Worm (Caenorhabditis elegans): ENCODE measurements around the gene T05A12.4.
A peak's percentile ranks its signal among the peaks of the same experiment; 100 is the strongest.

Gene T05A12.4

ce11 chrIV:6905428-6905827 is 17.7 kb downstream of the T05A12.4 start (continued):
- TF ChIP-seq C17E4.6 (GFP tag; IDR thresholded peaks at IDR 0.05) (0 out of 2 replicates have a peak, but pooled peaks have one; percentile 33), hlh-12 (tag; optimal IDR thresholded peaks at IDR 0.05) (no peak), nfya-2 (GFP tag; IDR thresholded peaks at IDR 0.05) (0 out of 2 replicates have a peak, but pooled peaks have one; percentile 5), T26A5.8 (tag; optimal IDR thresholded peaks at IDR 0.05) (no peak), F39B2.1 (GFP tag; IDR thresholded peaks at IDR 0.05) (peak; percentile 77; the same call in 1 of the 2 replicates), cebp-1 (GFP tag; IDR thresholded peaks at IDR 0.05) (no peak), cebp-1 (tag; optimal IDR thresholded peaks at IDR 0.05) (peak; percentile 20), F22D6.2 (tag; optimal IDR thresholded peaks at IDR 0.05) (no peak), F33H1.4 (GFP tag; IDR thresholded peaks at IDR 0.05) (peak; percentile 41), lin-26 (GFP tag; IDR thresholded peaks at IDR 0.05) (0 out of 2 replicates have a peak, but pooled peaks have one; percentile 47), Y79H2A.3 (GFP tag; conservative IDR thresholded peaks at IDR 0.05) (peak; percentile 77), F57C9.4 (tag; optimal IDR thresholded peaks at IDR 0.05) (no peak), madf-8 (GFP tag; conservative IDR thresholded peaks at IDR 0.05) (peak; percentile 47), egl-44 (GFP tag; IDR thresholded peaks at IDR 0.05) (0 out of 2 replicates have a peak, but pooled peaks have one; percentile 31), Y56A3A.18 (GFP tag; IDR thresholded peaks at IDR 0.05) (0 out of 2 replicates have a peak, but pooled peaks have one; percentile 38), ekl-4 (GFP tag; IDR thresholded peaks at IDR 0.05) (peak; percentile 41; the same call in 1 of the 2 replicates), atf-7 (tag; optimal IDR thresholded peaks at IDR 0.05) (no peak), nhr-90 (tag; optimal IDR thresholded peaks at IDR 0.05) (no peak), snpc-4 (GFP tag; optimal IDR thresholded peaks at IDR 0.05) (no peak), snpc-4 (tag; optimal IDR thresholded peaks at IDR 0.05) (peak in 1 of 4 experiments; percentile 59), egl-18 (GFP tag; IDR thresholded peaks at IDR 0.05) (no peak), F57A8.1 (GFP tag; optimal IDR thresholded peaks at IDR 0.05) (no peak)

DNA sequence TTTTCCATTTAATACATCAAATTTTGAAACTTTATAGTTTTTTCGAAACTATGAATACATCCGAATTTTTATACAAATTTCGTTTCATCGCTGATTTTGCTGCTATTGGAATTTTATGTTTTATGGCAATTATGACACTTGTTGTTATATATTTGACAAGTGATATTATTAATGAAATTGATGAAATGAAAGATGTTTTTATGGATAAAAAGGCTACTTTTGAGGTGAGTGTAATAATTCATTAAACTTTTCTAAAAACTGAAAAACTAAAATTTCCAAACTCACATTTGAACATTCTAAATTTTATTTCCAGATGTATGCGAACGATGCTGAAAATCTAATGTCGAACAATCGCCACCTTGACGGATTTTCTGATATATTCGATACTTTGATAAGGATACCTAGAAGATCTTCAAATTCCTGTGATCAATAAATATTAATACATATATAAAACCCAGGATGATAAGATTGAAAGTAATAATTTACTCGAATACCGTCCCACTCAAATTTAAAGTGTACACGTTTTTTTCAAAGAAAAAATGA is 18.3 kb downstream of the T05A12.4 start, which contains the start of the genes T22D1.17 and T22D1.8:
Gene T22D1.17 (plus strand): TSS at position 51 of the 543 bp plus-strand sequence.
Gene T22D1.8 (minus strand): TSS at position 402 of the 543 bp plus-strand sequence.
- no peak for TF ChIP-seq ceh-40 (GFP tag; IDR thresholded peaks at IDR 0.05)
- TF ChIP-seq aptf-3 (GFP tag; IDR thresholded peaks at IDR 0.05): no peak
- no peak for TF ChIP-seq mcd-1 (GFP tag; IDR thresholded peaks at IDR 0.05)
- TF ChIP-seq Y67H2A.10 (GFP tag; conservative IDR thresholded peaks at IDR 0.05): no peak
- TF ChIP-seq F33H1.4 (GFP tag; IDR thresholded peaks at IDR 0.05): peak; percentile 35; the same call in 1 of the 2 replicates
- no peak for TF ChIP-seq ceh-79 (tag; optimal IDR thresholded peaks at IDR 0.05)
- TF ChIP-seq lin-40 (tag; optimal IDR thresholded peaks at IDR 0.05): no peak
- peak; percentile 60 for TF ChIP-seq lin-54 (GFP tag; optimal IDR thresholded peaks at IDR 0.05)
- no peak for TF ChIP-seq F10E7.11 (tag; optimal IDR thresholded peaks at IDR 0.05)
- no peak for TF ChIP-seq lsy-27 (tag; optimal IDR thresholded peaks at IDR 0.05; ENCODE audit: borderline replicate concordance, insufficient read depth)
- no peak for TF ChIP-seq nfya-1 (tag; optimal IDR thresholded peaks at IDR 0.05; ENCODE audit: borderline replicate concordance, insufficient read depth)
- no peak for TF ChIP-seq fkh-3 (tag; optimal IDR thresholded peaks at IDR 0.05)
- TF ChIP-seq tbp1 (GFP tag; optimal IDR thresholded peaks at IDR 0.05): no peak
- no peak for TF ChIP-seq zfh-2 (GFP tag; conservative IDR thresholded peaks at IDR 0.05)
- TF ChIP-seq lsl-1 (GFP tag; optimal IDR thresholded peaks at IDR 0.05): peak; percentile 18
- peak; percentile 66 for TF ChIP-seq hsf-1 (GFP tag; IDR thresholded peaks at IDR 0.05)
- TF ChIP-seq nhr-80 (tag; optimal IDR thresholded peaks at IDR 0.05): no peak
- TF ChIP-seq ama-1 (optimal IDR thresholded peaks at IDR 0.05): no peak
- peak; percentile 11 to 63 for TF ChIP-seq ama-1 (GFP tag; optimal IDR thresholded peaks at IDR 0.05)
- no peak for TF ChIP-seq ztf-6 (GFP tag; IDR thresholded peaks at IDR 0.05)
- TF ChIP-seq ztf-3 (GFP tag; optimal IDR thresholded peaks at IDR 0.05): no peak
- peak; percentile 1 for TF ChIP-seq ztf-18 (tag; optimal IDR thresholded peaks at IDR 0.05)
- TF ChIP-seq let-607 (tag; optimal IDR thresholded peaks at IDR 0.05): no peak
- no peak for TF ChIP-seq attf-6 (GFP tag; IDR thresholded peaks at IDR 0.05)
- TF ChIP-seq F23B12.7 (tag; optimal IDR thresholded peaks at IDR 0.05; ENCODE audit: insufficient read depth): no peak
- no peak for TF ChIP-seq dpl-1 (GFP tag; optimal IDR thresholded peaks at IDR 0.05)
- peak; percentile 14 for TF ChIP-seq unc-130 (GFP tag; optimal IDR thresholded peaks at IDR 0.05)
- peak; percentile 44; the same call in 1 of the 2 replicates for TF ChIP-seq C17E4.6 (GFP tag; IDR thresholded peaks at IDR 0.05)

All from whole organism, young adult.